In the genomic region with DNA sequence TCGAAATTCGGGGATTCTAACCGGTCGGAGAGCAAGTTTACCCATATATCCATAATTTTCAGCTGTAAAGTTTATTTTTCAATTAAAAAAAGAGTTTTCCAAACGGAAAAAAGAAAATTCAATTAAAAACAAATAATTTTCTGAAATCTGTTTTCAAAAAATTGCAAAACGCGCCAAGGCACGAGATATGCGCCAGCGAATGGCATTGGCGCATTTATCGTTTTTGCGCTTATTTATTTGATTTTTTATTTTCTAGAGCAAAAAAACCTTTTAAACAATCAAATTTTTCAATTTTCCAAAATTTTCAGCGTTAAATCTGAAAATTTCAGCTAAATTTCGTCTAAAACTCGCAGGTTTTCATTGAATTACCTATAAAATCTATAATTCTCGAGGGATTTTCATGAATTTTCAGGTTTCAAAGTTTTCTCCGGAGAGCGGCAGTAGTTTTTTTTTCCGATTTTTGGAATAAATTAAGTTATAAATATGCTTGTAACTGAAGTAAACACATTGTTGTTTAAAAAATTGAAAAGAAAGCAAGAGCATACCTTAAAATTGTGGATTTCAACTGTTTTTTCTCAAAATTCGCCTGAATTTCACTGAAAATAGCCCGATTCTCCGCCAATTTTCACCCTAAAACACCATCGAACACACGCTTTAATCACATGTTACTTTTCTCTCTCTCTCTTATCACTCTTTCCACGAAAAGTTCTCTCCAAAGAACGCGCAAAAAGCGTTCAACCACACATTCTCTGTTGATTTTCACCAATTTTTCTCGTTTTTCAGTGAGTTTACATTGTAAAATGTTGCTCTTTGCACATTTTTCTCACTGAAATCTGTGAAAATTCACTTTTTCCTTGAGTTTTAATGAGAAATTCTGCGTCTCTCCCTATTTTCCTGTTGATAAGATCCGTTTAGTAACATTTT, we compare ENCODE assay signal across 2 worm cellular contexts.
TF ChIP-seq lines count a peak whose summit lies in the region.

TSS of gene B0432.10 (minus strand) at position 649 of the 924 bp plus-strand sequence.

TF ChIP-seq in whole organism, L1 larva, 84 proteins besides CTCF, POLR2A, EP300 and RAD21 (continued from another document):
- TF ChIP-seq fkh-4 (tag; optimal IDR thresholded peaks at IDR 0.05; lab: Kevin White, UChicago; ENCODE audit: borderline replicate concordance) (no peak), egl-13 (tag; optimal IDR thresholded peaks at IDR 0.05; lab: Kevin White, UChicago) (peak; percentile 81), fos-1 (tag; optimal IDR thresholded peaks at IDR 0.05; lab: Kevin White, UChicago) (peak; percentile 55), nhr-47 (tag; optimal IDR thresholded peaks at IDR 0.05; lab: Kevin White, UChicago) (peak; percentile 92), ceh-90 (tag; optimal IDR thresholded peaks at IDR 0.05; lab: Kevin White, UChicago) (peak; percentile 43), ceh-63 (GFP tag; optimal IDR thresholded peaks at IDR 0.05; lab: Kevin White, UChicago) (no peak), jun-1 (tag; optimal IDR thresholded peaks at IDR 0.05; lab: Kevin White, UChicago) (peak; percentile 82), xbp-1 (tag; optimal IDR thresholded peaks at IDR 0.05; lab: Kevin White, UChicago) (peak; percentile 88), dsc-1 (tag; optimal IDR thresholded peaks at IDR 0.05; lab: Kevin White, UChicago) (peak; percentile 88), unc-86 (tag; optimal IDR thresholded peaks at IDR 0.05; lab: Kevin White, UChicago) (peak; percentile 78), nhr-12 (tag; optimal IDR thresholded peaks at IDR 0.05; lab: Kevin White, UChicago) (no peak), egl-27 (tag; optimal IDR thresholded peaks at IDR 0.05; lab: Kevin White, UChicago) (no peak), aly-2 (tag; optimal IDR thresholded peaks at IDR 0.05; lab: Kevin White, UChicago) (peak; percentile 23), lin-35 (GFP tag; optimal IDR thresholded peaks at IDR 0.05; lab: Kevin White, UChicago) (peak; percentile 95 to 97), ces-1 (GFP tag; optimal IDR thresholded peaks at IDR 0.05; lab: Kevin White, UChicago) (no peak), pqm-1 (tag; optimal IDR thresholded peaks at IDR 0.05; lab: Kevin White, UChicago) (no peak), ztf-4 (tag; optimal IDR thresholded peaks at IDR 0.05; lab: Kevin White, UChicago) (peak; percentile 27), nhr-19 (GFP tag; conservative IDR thresholded peaks at IDR 0.05; lab: Robert Waterston, UW) (peak; percentile 91), skn-1 (tag; optimal IDR thresholded peaks at IDR 0.05; lab: Kevin White, UChicago) (peak; percentile 95), elt-3 (tag; optimal IDR thresholded peaks at IDR 0.05; lab: Kevin White, UChicago) (peak in 2 of 6 experiments; percentile 68 to 92), efl-3 (GFP tag; optimal IDR thresholded peaks at IDR 0.05; lab: Kevin White, UChicago) (no peak), mef-2 (tag; optimal IDR thresholded peaks at IDR 0.05; lab: Kevin White, UChicago) (no peak), hlh-4 (tag; optimal IDR thresholded peaks at IDR 0.05; lab: Kevin White, UChicago) (no peak), nhr-237 (tag; optimal IDR thresholded peaks at IDR 0.05; lab: Kevin White, UChicago) (peak; percentile 53), tlp-1 (tag; optimal IDR thresholded peaks at IDR 0.05; lab: Kevin White, UChicago) (no peak), unc-130 (tag; optimal IDR thresholded peaks at IDR 0.05; lab: Kevin White, UChicago) (peak; percentile 95), zag-1 (tag; optimal IDR thresholded peaks at IDR 0.05; lab: Kevin White, UChicago) (no peak), ets-5 (GFP tag; IDR thresholded peaks at IDR 0.05; lab: Robert Waterston, UW) (no peak), dpl-1 (GFP tag; optimal IDR thresholded peaks at IDR 0.05; lab: Kevin White, UChicago) (peak; percentile 97 to 98 (median 97)), lin-14 (GFP tag; optimal IDR thresholded peaks at IDR 0.05; lab: Kevin White, UChicago) (peak; percentile 89), nhr-76 (tag; optimal IDR thresholded peaks at IDR 0.05; lab: Kevin White, UChicago) (no peak), sox-4 (tag; optimal IDR thresholded peaks at IDR 0.05; lab: Kevin White, UChicago) (peak; percentile 62), nhr-90 (tag; optimal IDR thresholded peaks at IDR 0.05; lab: Kevin White, UChicago; ENCODE audit: poor library complexity) (peak; percentile 86), ceh-88 (GFP tag; IDR thresholded peaks at IDR 0.05; lab: Robert Waterston, UW) (0 out of 2 replicates have a peak, but pooled peaks have one; percentile 23)

TF ChIP-seq in whole organism, young adult, 124 proteins besides CTCF, POLR2A, EP300 and RAD21 (continued from another document):
- TF ChIP-seq gei-17 (GFP tag; optimal IDR thresholded peaks at IDR 0.05; lab: Kevin White, UChicago) (no peak), C17E4.6 (GFP tag; IDR thresholded peaks at IDR 0.05; lab: Robert Waterston, UW) (no peak), ama-1 (optimal IDR thresholded peaks at IDR 0.05; lab: Kevin White, UChicago) (no peak), ama-1 (GFP tag; optimal IDR thresholded peaks at IDR 0.05; lab: Kevin White, UChicago) (no peak), dpl-1 (GFP tag; optimal IDR thresholded peaks at IDR 0.05; lab: Kevin White, UChicago) (peak; percentile 86), attf-3 (GFP tag; conservative IDR thresholded peaks at IDR 0.05; lab: Robert Waterston, UW) (0 out of 2 replicates have a peak, but pooled peaks have one; percentile 20), F37B4.10 (GFP tag; IDR thresholded peaks at IDR 0.05; lab: Robert Waterston, UW) (no peak), B0035.1 (tag; optimal IDR thresholded peaks at IDR 0.05; lab: Kevin White, UChicago) (no peak), lin-40 (tag; optimal IDR thresholded peaks at IDR 0.05; lab: Kevin White, UChicago) (peak; percentile 83), tbx-9 (tag; optimal IDR thresholded peaks at IDR 0.05; lab: Kevin White, UChicago; ENCODE audit: borderline replicate concordance) (no peak), ztf-18 (tag; optimal IDR thresholded peaks at IDR 0.05; lab: Kevin White, UChicago) (peak; percentile 94), madf-6 (GFP tag; IDR thresholded peaks at IDR 0.05; lab: Robert Waterston, UW) (peak; percentile 41; the same call in 1 of the 2 replicates), snpc-4 (GFP tag; optimal IDR thresholded peaks at IDR 0.05; lab: Kevin White, UChicago) (no peak), snpc-4 (tag; optimal IDR thresholded peaks at IDR 0.05; lab: Kevin White, UChicago) (peak in 3 of 4 experiments; percentile 24 to 52 (median 41)), rec-8 (tag; optimal IDR thresholded peaks at IDR 0.05; lab: Kevin White, UChicago) (no peak), lin-35 (GFP tag; optimal IDR thresholded peaks at IDR 0.05; lab: Kevin White, UChicago) (peak in 1 of 3 experiments; percentile 96), cebp-2 (GFP tag; IDR thresholded peaks at IDR 0.05; lab: Robert Waterston, UW) (no peak), aptf-3 (GFP tag; IDR thresholded peaks at IDR 0.05; lab: Robert Waterston, UW) (no peak), mxl-1 (tag; optimal IDR thresholded peaks at IDR 0.05; lab: Kevin White, UChicago) (no peak), let-526 (GFP tag; IDR thresholded peaks at IDR 0.05; lab: Robert Waterston, UW) (no peak), attf-6 (GFP tag; IDR thresholded peaks at IDR 0.05; lab: Robert Waterston, UW) (no peak), bed-2 (GFP tag; IDR thresholded peaks at IDR 0.05; lab: Robert Waterston, UW) (no peak), atf-7 (tag; optimal IDR thresholded peaks at IDR 0.05; lab: Kevin White, UChicago) (no peak), ztf-6 (GFP tag; IDR thresholded peaks at IDR 0.05; lab: Robert Waterston, UW) (no peak)
